Worm (Caenorhabditis elegans): Measurements from ENCODE around the gene F25E5.2.

F25E5.2 gene

ce11 chrV:7455008-7455407 lies at the start of gene F25E5.2:
Gene F25E5.2, plus strand, starts transcription at chrV:7455308.
- no peak for TF ChIP-seq nhr-11 (tag; optimal IDR thresholded peaks at IDR 0.05)
- TF ChIP-seq fkh-2 (tag; optimal IDR thresholded peaks at IDR 0.05) = no peak
- no peak for TF ChIP-seq snpc-4 (tag; optimal IDR thresholded peaks at IDR 0.05)
- TF ChIP-seq nhr-28 (tag; optimal IDR thresholded peaks at IDR 0.05) = no peak
- TF ChIP-seq ceh-82 (tag; optimal IDR thresholded peaks at IDR 0.05) = no peak
- no peak for TF ChIP-seq unc-39 (tag; optimal IDR thresholded peaks at IDR 0.05)
- no peak for TF ChIP-seq ceh-16 (tag; optimal IDR thresholded peaks at IDR 0.05)
- no peak for TF ChIP-seq ceh-9 (tag; optimal IDR thresholded peaks at IDR 0.05)

ce11 chrV:7408520-7408919 lies 46.6 kb upstream of the F25E5.2 start, which contains the start of gene srt-6:
Gene srt-6, minus strand, starts transcription at chrV:7408814.
- TF ChIP-seq pqm-1 (tag; optimal IDR thresholded peaks at IDR 0.05) (no peak), elt-1 (tag; optimal IDR thresholded peaks at IDR 0.05) (no peak), unc-62 (GFP tag; optimal IDR thresholded peaks at IDR 0.05) (no peak), nhr-76 (tag; optimal IDR thresholded peaks at IDR 0.05) (no peak), fos-1 (tag; optimal IDR thresholded peaks at IDR 0.05) (no peak), eor-1 (tag; optimal IDR thresholded peaks at IDR 0.05) (no peak), egl-5 (tag; optimal IDR thresholded peaks at IDR 0.05) (no peak), ceh-82 (tag; optimal IDR thresholded peaks at IDR 0.05) (no peak), nhr-25 (tag; optimal IDR thresholded peaks at IDR 0.05) (no peak), ceh-28 (tag; optimal IDR thresholded peaks at IDR 0.05) (no peak), elt-2 (tag; optimal IDR thresholded peaks at IDR 0.05) (no peak), nhr-28 (tag; optimal IDR thresholded peaks at IDR 0.05) (no peak), sea-2 (GFP tag; optimal IDR thresholded peaks at IDR 0.05) (no peak)

DNA sequence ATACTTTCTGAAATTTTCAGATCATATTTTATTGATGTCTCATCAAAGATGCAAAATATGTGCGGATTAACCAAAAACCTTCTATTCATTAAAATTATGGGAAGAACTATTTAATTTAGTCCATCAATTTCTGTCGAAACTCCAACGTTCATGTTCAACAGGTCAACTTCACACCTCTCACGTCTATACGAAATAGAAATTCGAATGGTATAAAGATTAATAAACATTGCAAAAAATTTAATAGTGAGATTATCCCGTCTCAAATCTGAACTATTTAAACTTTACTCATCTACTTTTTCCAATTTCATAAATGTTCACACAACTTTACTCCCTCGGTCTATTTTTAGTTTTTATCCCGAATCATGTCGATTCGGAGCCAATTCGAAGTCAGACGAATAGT lies 45.5 kb upstream of the F25E5.2 start, which contains the start of gene R13D7.2:
Gene R13D7.2 (plus strand): TSS at position 301 of the 400 bp plus-strand sequence.
- TF ChIP-seq eor-1 (tag; optimal IDR thresholded peaks at IDR 0.05) (no peak), ceh-9 (tag; optimal IDR thresholded peaks at IDR 0.05) (no peak), ama-1 (optimal IDR thresholded peaks at IDR 0.05) (no peak), jun-1 (tag; optimal IDR thresholded peaks at IDR 0.05) (no peak), nhr-23 (tag; optimal IDR thresholded peaks at IDR 0.05) (no peak), fkh-10 (GFP tag; optimal IDR thresholded peaks at IDR 0.05) (no peak), ceh-16 (tag; optimal IDR thresholded peaks at IDR 0.05) (no peak), nhr-28 (tag; optimal IDR thresholded peaks at IDR 0.05) (no peak), zag-1 (tag; optimal IDR thresholded peaks at IDR 0.05) (no peak), nhr-67 (tag; optimal IDR thresholded peaks at IDR 0.05) (no peak), R02D3.7 (tag; optimal IDR thresholded peaks at IDR 0.05) (no peak), ZK546.5 (tag; optimal IDR thresholded peaks at IDR 0.05) (no peak)

ce11 chrV:7411695-7412094 lies 43.4 kb upstream of the F25E5.2 start, which contains the start of gene str-41:
Gene str-41, plus strand, starts transcription at chrV:7411995.
- TF ChIP-seq hmg-11 (tag; optimal IDR thresholded peaks at IDR 0.05) = no peak
- TF ChIP-seq ztf-11 (tag; optimal IDR thresholded peaks at IDR 0.05) = no peak
- TF ChIP-seq nhr-23 (tag; optimal IDR thresholded peaks at IDR 0.05) = no peak
- no peak for TF ChIP-seq mml-1 (tag; optimal IDR thresholded peaks at IDR 0.05)
- TF ChIP-seq zag-1 (tag; optimal IDR thresholded peaks at IDR 0.05) = no peak
- no peak for TF ChIP-seq egl-5 (tag; optimal IDR thresholded peaks at IDR 0.05)
- no peak for TF ChIP-seq ceh-82 (tag; optimal IDR thresholded peaks at IDR 0.05)
- TF ChIP-seq unc-39 (tag; optimal IDR thresholded peaks at IDR 0.05) = no peak
- TF ChIP-seq nhr-28 (tag; optimal IDR thresholded peaks at IDR 0.05) = no peak
- no peak for TF ChIP-seq elt-2 (tag; optimal IDR thresholded peaks at IDR 0.05)
- no peak for TF ChIP-seq nfya-1 (tag; optimal IDR thresholded peaks at IDR 0.05; ENCODE audit: insufficient read depth)
- TF ChIP-seq nhr-12 (tag; optimal IDR thresholded peaks at IDR 0.05) = no peak
- TF ChIP-seq pqm-1 (tag; optimal IDR thresholded peaks at IDR 0.05) = no peak
- no peak for TF ChIP-seq lin-15B (tag; optimal IDR thresholded peaks at IDR 0.05)
- no peak for TF ChIP-seq ceh-9 (tag; optimal IDR thresholded peaks at IDR 0.05)
- no peak for TF ChIP-seq ceh-16 (tag; optimal IDR thresholded peaks at IDR 0.05)
- TF ChIP-seq tbx-2 (tag; optimal IDR thresholded peaks at IDR 0.05) = no peak
- TF ChIP-seq aly-2 (tag; optimal IDR thresholded peaks at IDR 0.05) = no peak
- TF ChIP-seq eor-1 (tag; optimal IDR thresholded peaks at IDR 0.05) = no peak

Data from whole organism, L3 larva.